Fruit fly (Drosophila melanogaster) whole organism, embryonic: Measurements from ENCODE around the gene CG46464.

Experiments
- Ada2b ChIP-seq: fragments of 200-800 bp; sonication (Bioruptor generic); IDR thresholded peaks from 2 replicates; pipeline ENCODE4 v1.3.6; 2022; ENCODE audit warnings: missing biosample characterization, missing genetic modification characterization
- Atf6 ChIP-seq: fragments of 200-800 bp; sonication (Bioruptor generic); IDR thresholded peaks from 2 replicates; pipeline ENCODE4 v1.3.6; 2022; ENCODE audit warnings: missing biosample characterization, missing genetic modification characterization
- Awh ChIP-seq: fragments of 200-800 bp; sonication (Bioruptor generic); IDR thresholded peaks from 2 replicates; pipeline ENCODE4, ENCODE4 v1.3.6; 2022; ENCODE audit warnings: missing biosample characterization, missing genetic modification characterization
- CG10274 ChIP-seq: fragments of 200-800 bp; sonication (Bioruptor generic); optimal IDR thresholded peaks from 3 replicates; lab custom pipeline; 2017; ENCODE audit warnings: missing biosample characterization, mild to moderate bottlenecking, missing genetic modification characterization
- CG10366 ChIP-seq: fragments of 200-800 bp; sonication (Bioruptor generic); IDR thresholded peaks from 2 replicates; pipeline ENCODE4 v1.3.6; 2022; ENCODE audit warnings: missing biosample characterization, missing genetic modification characterization
- CG10431 ChIP-seq: fragments of 200-800 bp; sonication (Bioruptor generic); optimal IDR thresholded peaks from 3 replicates; lab custom pipeline; 2018; ENCODE audit warnings: missing biosample characterization, mild to moderate bottlenecking, missing genetic modification characterization
- CG10654 ChIP-seq: fragments of 200-800 bp; sonication (Bioruptor generic); optimal IDR thresholded peaks from 2 replicates; lab custom pipeline; 2016; ENCODE audit warnings: missing biosample characterization, missing genetic modification characterization
- CG11247 ChIP-seq: fragments of 200-800 bp; sonication (Bioruptor generic); IDR thresholded peaks from 2 replicates; pipeline ENCODE4 v1.3.6; 2022; ENCODE audit warnings: missing biosample characterization, missing genetic modification characterization
- CG11398 ChIP-seq: fragments of 200-800 bp; sonication (Bioruptor generic); optimal IDR thresholded peaks from 2 replicates; lab custom pipeline; 2016; ENCODE audit warnings: missing biosample characterization, missing genetic modification characterization
- CG12659 ChIP-seq: fragments of 200-800 bp; sonication (Bioruptor generic); optimal IDR thresholded peaks from 3 replicates; lab custom pipeline; 2017; ENCODE audit warnings: mild to moderate bottlenecking, missing biosample characterization, missing genetic modification reagents, missing genetic modification characterization
- CG12769 ChIP-seq: fragments of 200-800 bp; sonication (Bioruptor generic); optimal IDR thresholded peaks from 2 replicates; lab custom pipeline; 2019; ENCODE audit warnings: missing biosample characterization, mild to moderate bottlenecking, missing genetic modification characterization, moderate library complexity
- CG13123 ChIP-seq: fragments of 200-800 bp; sonication (Bioruptor generic); optimal IDR thresholded peaks from 2 replicates; lab custom pipeline; 2016; ENCODE audit warnings: missing biosample characterization, missing genetic modification characterization
- CG15011 ChIP-seq: fragments of 200-800 bp; sonication (Bioruptor generic); optimal IDR thresholded peaks from 3 replicates; lab custom pipeline; 2018; ENCODE audit warnings: missing biosample characterization, mild to moderate bottlenecking, missing genetic modification characterization
- CG15269 ChIP-seq: fragments of 200-800 bp; sonication (Bioruptor generic); optimal IDR thresholded peaks from 2 replicates; lab custom pipeline; 2018; ENCODE audit warnings: missing biosample characterization, mild to moderate bottlenecking, missing genetic modification characterization, moderate library complexity
- CG16813 ChIP-seq: fragments of 200-800 bp; sonication (Bioruptor generic); IDR thresholded peaks from 3 replicates; pipeline ENCODE4 v1.3.6; 2022; ENCODE audit warnings: missing biosample characterization, missing genetic modification characterization; ENCODE audit not compliant: partially characterized antibody
- CG16863 ChIP-seq: fragments of 200-800 bp; sonication (Bioruptor generic); optimal IDR thresholded peaks from 3 replicates; lab custom pipeline; 2016; ENCODE audit warnings: missing biosample characterization, missing genetic modification characterization
- CG1832 ChIP-seq: fragments of 200-800 bp; sonication (Bioruptor generic); optimal IDR thresholded peaks from 2 replicates; lab custom pipeline; 2017; ENCODE audit warnings: missing biosample characterization, mild to moderate bottlenecking, missing genetic modification characterization, inconsistent platforms
- CG2202 ChIP-seq: fragments of 200-800 bp; sonication (Bioruptor generic); optimal IDR thresholded peaks from 2 replicates; lab custom pipeline; 2018; ENCODE audit warnings: missing biosample characterization, mild to moderate bottlenecking, missing genetic modification characterization
- CG32767 ChIP-seq: fragments of 200-800 bp; sonication (Bioruptor generic); IDR thresholded peaks from 2 replicates; pipeline ENCODE4 v1.3.6; 2022; ENCODE audit warnings: missing biosample characterization, missing genetic modification characterization
- CG4424 ChIP-seq: fragments of 200-800 bp; sonication (Bioruptor generic); optimal IDR thresholded peaks from 3 replicates; lab custom pipeline; 2016; ENCODE audit warnings: missing biosample characterization, missing genetic modification characterization
- CG4707 ChIP-seq: fragments of 200-800 bp; sonication (Bioruptor generic); optimal IDR thresholded peaks from 2 replicates; lab custom pipeline; 2018; ENCODE audit warnings: missing biosample characterization, mild to moderate bottlenecking, missing genetic modification characterization, moderate library complexity
- CG5180 ChIP-seq: fragments of 200-800 bp; sonication (Bioruptor generic); optimal IDR thresholded peaks from 3 replicates; lab custom pipeline; 2017; ENCODE audit warnings: missing biosample characterization, missing genetic modification characterization, mild to moderate bottlenecking, moderate library complexity, missing genetic modification reagents
- CG6791 ChIP-seq: fragments of 200-800 bp; sonication (Bioruptor generic); IDR thresholded peaks from 3 replicates; pipeline ENCODE4 v1.3.6; 2022; ENCODE audit warnings: missing biosample characterization, missing genetic modification characterization; ENCODE audit not compliant: partially characterized antibody
- CG6813 ChIP-seq: fragments of 200-800 bp; sonication (Bioruptor generic); optimal IDR thresholded peaks from 2 replicates; lab custom pipeline; 2017; ENCODE audit warnings: missing biosample characterization, missing genetic modification characterization, mild to moderate bottlenecking, moderate library complexity, missing genetic modification reagents
- CG7987 ChIP-seq: fragments of 200-800 bp; sonication (Bioruptor generic); optimal IDR thresholded peaks from 2 replicates; lab custom pipeline; 2018; ENCODE audit warnings: missing biosample characterization, mild to moderate bottlenecking, missing genetic modification characterization, moderate library complexity
- CG8089 ChIP-seq: fragments of 200-800 bp; sonication (Bioruptor generic); optimal IDR thresholded peaks from 3 replicates; lab custom pipeline; 2016; ENCODE audit warnings: missing biosample characterization, missing genetic modification characterization
- CG8281 ChIP-seq: fragments of 200-800 bp; sonication (Bioruptor generic); optimal IDR thresholded peaks from 2 replicates; lab custom pipeline; 2018; ENCODE audit warnings: missing biosample characterization, mild to moderate bottlenecking, missing genetic modification characterization, moderate library complexity
- CG8944 ChIP-seq: fragments of 200-800 bp; sonication (Bioruptor generic); optimal IDR thresholded peaks from 3 replicates; lab custom pipeline; 2016; ENCODE audit warnings: missing biosample characterization, missing genetic modification characterization
- CG9727 ChIP-seq: fragments of 200-800 bp; sonication (Bioruptor generic); optimal IDR thresholded peaks from 3 replicates; lab custom pipeline; 2017; ENCODE audit warnings: missing biosample characterization, mild to moderate bottlenecking, missing genetic modification characterization
- Dip2 ChIP-seq: fragments of 200-800 bp; sonication (Bioruptor generic); IDR thresholded peaks from 2 replicates; pipeline ENCODE4 v1.3.6; 2022; ENCODE audit warnings: missing biosample characterization, missing genetic modification characterization
- Dip3 ChIP-seq: fragments of 200-800 bp; sonication (Bioruptor generic); optimal IDR thresholded peaks from 3 replicates; lab custom pipeline; 2016; ENCODE audit warnings: missing biosample characterization, missing genetic modification characterization
- Dref ChIP-seq: fragments of 200-800 bp; sonication (Bioruptor generic); IDR thresholded peaks from 2 replicates; pipeline ENCODE4 v1.3.6; 2022; ENCODE audit warnings: missing biosample characterization, missing genetic modification characterization
- E2f1 ChIP-seq: fragments of 200-800 bp; sonication (Bioruptor generic); IDR thresholded peaks from 2 replicates; pipeline ENCODE4 v1.3.6; 2022; ENCODE audit warnings: missing biosample characterization, missing genetic modification characterization
- Gsc ChIP-seq: fragments of 200-800 bp; sonication (Bioruptor generic); IDR thresholded peaks from 2 replicates; pipeline ENCODE4 v1.3.6; 2022; ENCODE audit warnings: missing biosample characterization, missing genetic modification characterization
- MESR4 ChIP-seq: fragments of 200-800 bp; sonication (Bioruptor generic); optimal IDR thresholded peaks from 2 replicates; lab custom pipeline; 2018; ENCODE audit warnings: missing biosample characterization, mild to moderate bottlenecking, missing genetic modification characterization, moderate library complexity
- Neu2 ChIP-seq: fragments of 200-800 bp; sonication (Bioruptor generic); optimal IDR thresholded peaks from 3 replicates; lab custom pipeline; 2016; ENCODE audit warnings: missing biosample characterization, missing genetic modification characterization, borderline replicate concordance
- Tbp ChIP-seq: fragments of >200 bp; optimal IDR thresholded peaks from 2 replicates; lab custom pipeline; 2018; ENCODE audit warnings: missing biosample characterization, missing genetic modification characterization
- al ChIP-seq: fragments of 200-800 bp; sonication (Bioruptor generic); IDR thresholded peaks from 2 replicates; pipeline ENCODE4 v1.3.6; 2022; ENCODE audit warnings: missing biosample characterization, missing genetic modification characterization
- ara ChIP-seq: fragments of 200-800 bp; sonication (Bioruptor generic); IDR thresholded peaks from 2 replicates; pipeline ENCODE4 v1.3.6; 2022; ENCODE audit warnings: missing biosample characterization, missing genetic modification characterization
- br ChIP-seq: fragments of >200 bp; optimal IDR thresholded peaks from 2 replicates; lab custom pipeline; 2017
- chm ChIP-seq: fragments of 200-800 bp; sonication (Bioruptor generic); IDR thresholded peaks from 2 replicates; pipeline ENCODE4 v1.3.6; 2022; ENCODE audit warnings: missing biosample characterization, missing genetic modification characterization
- ewg ChIP-seq: fragments of 200-800 bp; sonication (Bioruptor generic); optimal IDR thresholded peaks from 3 replicates; lab custom pipeline; 2017; ENCODE audit warnings: mild to moderate bottlenecking, missing biosample characterization, missing genetic modification reagents, missing genetic modification characterization
- fd102C ChIP-seq: fragments of 200-800 bp; sonication (Bioruptor generic); optimal IDR thresholded peaks from 2 replicates; lab custom pipeline; 2018; ENCODE audit warnings: missing biosample characterization, mild to moderate bottlenecking, missing genetic modification characterization, moderate library complexity
- gem ChIP-seq: fragments of 200-800 bp; sonication (Bioruptor generic); optimal IDR thresholded peaks from 2 replicates; lab custom pipeline; 2019; ENCODE audit warnings: missing biosample characterization, mild to moderate bottlenecking, missing genetic modification characterization, moderate library complexity
- grau ChIP-seq: fragments of 200-800 bp; optimal IDR thresholded peaks from 3 replicates; lab custom pipeline; 2019; ENCODE audit warnings: missing biosample characterization, mild to moderate bottlenecking, missing genetic modification characterization, moderate library complexity
- ham ChIP-seq: fragments of 200-800 bp; sonication (Bioruptor generic); IDR thresholded peaks from 2 replicates; pipeline ENCODE4 v1.3.6; 2022; ENCODE audit warnings: missing biosample characterization, missing genetic modification characterization
- her ChIP-seq: fragments of 200-800 bp; sonication (Bioruptor generic); optimal IDR thresholded peaks from 2 replicates; lab custom pipeline; 2016; ENCODE audit warnings: missing biosample characterization, missing genetic modification characterization
- slou ChIP-seq: fragments of 200-800 bp; sonication (Bioruptor generic); optimal IDR thresholded peaks from 3 replicates; lab custom pipeline; 2016; ENCODE audit warnings: missing biosample characterization, missing genetic modification characterization
- stc ChIP-seq: fragments of 200-800 bp; sonication (Bioruptor generic); IDR thresholded peaks from 2 replicates; pipeline ENCODE4 v1.3.6; 2022; ENCODE audit warnings: missing biosample characterization, missing genetic modification characterization
- tgo ChIP-seq: fragments of 200-800 bp; sonication (Bioruptor generic); IDR thresholded peaks from 3 replicates; pipeline ENCODE4 v1.3.6; 2022; ENCODE audit warnings: missing biosample characterization, missing genetic modification characterization
- trem ChIP-seq: fragments of 200-800 bp; optimal IDR thresholded peaks from 3 replicates; lab custom pipeline; 2019; ENCODE audit warnings: missing biosample characterization, mild to moderate bottlenecking, missing genetic modification characterization, moderate library complexity
- trh ChIP-seq: fragments of 200-800 bp; sonication (Bioruptor generic); optimal IDR thresholded peaks from 2 replicates; lab custom pipeline; 2016; ENCODE audit warnings: missing biosample characterization, missing genetic modification characterization

The CG46464 gene

DNA sequence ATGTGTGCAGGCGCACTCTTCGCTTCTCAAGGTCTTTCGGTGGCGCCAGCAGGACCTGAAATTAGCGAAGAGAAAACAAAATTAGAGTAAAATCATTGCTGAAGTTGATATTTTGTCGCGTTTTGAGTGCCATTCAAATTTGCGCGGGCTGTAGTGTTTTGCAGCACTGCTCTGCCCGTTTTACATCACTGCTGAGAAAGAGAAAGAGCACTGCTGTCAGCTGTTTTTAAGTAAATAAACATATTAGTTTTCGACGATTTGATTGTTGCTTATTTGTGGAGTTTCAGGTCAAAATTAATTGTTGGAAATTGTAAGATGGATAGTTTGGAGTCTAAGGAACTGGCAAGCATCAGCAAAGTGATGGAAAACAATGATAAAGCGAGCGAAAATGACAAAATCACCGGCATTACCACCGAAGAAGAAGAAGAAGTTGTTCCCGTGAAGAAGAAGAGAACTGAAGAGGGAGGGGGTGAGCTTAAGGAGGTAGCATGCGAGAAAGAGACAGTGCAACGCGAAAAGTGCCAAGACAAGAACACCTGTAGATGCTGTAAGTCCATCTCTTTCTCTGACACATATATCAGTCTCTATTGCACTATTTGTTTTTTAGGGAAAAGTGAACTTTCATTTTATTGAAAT, 20.4 kb downstream of the CG46464 start, which contains the start of gene ENGase (continued):
- TF ChIP-seq CG16863 (GFP tag; lab: Kevin White, UChicago) (no peak), al (GFP tag; lab: Robert Waterston, UW) (no peak), trem (tag; lab: Kevin White, UChicago) (no peak), CG15011 (GFP tag; lab: Kevin White, UChicago) (no peak), grau (tag; lab: Kevin White, UChicago) (no peak), CG8944 (GFP tag; lab: Kevin White, UChicago) (no peak), CG6813 (GFP tag; lab: Kevin White, UChicago) (no peak), br (no peak), CG8281 (tag; lab: Kevin White, UChicago) (no peak), CG11247 (GFP tag; lab: Robert Waterston, UW) (peak; percentile 21; the same call in 1 of the 2 replicates), CG4424 (GFP tag; lab: Kevin White, UChicago) (no peak), Ada2b (GFP tag; lab: Robert Waterston, UW) (no peak), Dref (GFP tag; lab: Robert Waterston, UW) (no peak), E2f1 (GFP tag; lab: Robert Waterston, UW) (no peak), MESR4 (no peak), Tbp (GFP tag; lab: Kevin White, UChicago) (no peak), CG12769 (tag; lab: Kevin White, UChicago) (no peak), her (GFP tag; lab: Kevin White, UChicago) (no peak), Atf6 (GFP tag; lab: Robert Waterston, UW) (no peak), Dip2 (no peak), CG10431 (GFP tag; lab: Kevin White, UChicago) (no peak), CG16813 (GFP tag; lab: Robert Waterston, UW) (no peak), CG12659 (GFP tag; lab: Kevin White, UChicago) (peak; percentile 7), CG1832 (GFP tag; lab: Kevin White, UChicago) (peak; percentile 64), slou (GFP tag; lab: Kevin White, UChicago) (no peak), CG10366 (GFP tag; lab: Robert Waterston, UW) (no peak), Dip3 (GFP tag; lab: Kevin White, UChicago) (no peak), trh (GFP tag; lab: Kevin White, UChicago) (no peak), CG9727 (no peak), CG2202 (tag; lab: Kevin White, UChicago) (no peak), CG10274 (GFP tag; lab: Kevin White, UChicago) (no peak), CG32767 (GFP tag; lab: Robert Waterston, UW) (no peak), ara (GFP tag; lab: Robert Waterston, UW) (no peak), CG6791 (GFP tag; lab: Robert Waterston, UW) (no peak), stc (GFP tag; lab: Robert Waterston, UW) (no peak), CG4707 (GFP tag; lab: Kevin White, UChicago) (no peak), tgo (GFP tag; lab: Robert Waterston, UW) (no peak), fd102C (GFP tag; lab: Kevin White, UChicago) (no peak), CG5180 (GFP tag; lab: Kevin White, UChicago) (no peak), CG7987 (no peak), CG15269 (tag; lab: Kevin White, UChicago) (no peak), CG10654 (GFP tag; lab: Kevin White, UChicago) (no peak), CG13123 (GFP tag; lab: Kevin White, UChicago) (no peak), Gsc (no peak), CG8089 (GFP tag; lab: Kevin White, UChicago) (no peak), chm (GFP tag; lab: Robert Waterston, UW) (no peak), ham (GFP tag; lab: Robert Waterston, UW) (no peak), ewg (GFP tag; lab: Kevin White, UChicago) (no peak), Neu2 (GFP tag; lab: Kevin White, UChicago) (no peak), Awh (GFP tag; lab: Robert Waterston, UW) (no peak), gem (tag; lab: Kevin White, UChicago) (no peak), CG11398 (no peak)
